Worm (Caenorhabditis elegans) whole organism, L4/young adult: ENCODE data around the gene cbs-1.

Experiments
- W03F9.2 ChIP-seq: fragments of 150-350 bp; optimal IDR thresholded peaks from 2 replicates; lab custom pipeline; 2014; ENCODE audit warnings: missing biosample characterization, missing genetic modification characterization
- dao-5 ChIP-seq: sonication (generic microtip); optimal IDR thresholded peaks from 2 replicates; lab custom pipeline; 2016; ENCODE audit warnings: missing genotype, missing genetic modification characterization, moderate library complexity, missing compliant biosample characterization
- him-1 ChIP-seq: sonication (generic microtip); optimal IDR thresholded peaks from 2 replicates; lab custom pipeline; 2016; ENCODE audit warnings: missing genotype, missing genetic modification reagents, missing genetic modification characterization, missing compliant biosample characterization

ce11 chrX:10074233-10074632, 20.2 kb downstream of the cbs-1 start, which contains the start of gene ZC373.5:
- TF ChIP-seq W03F9.2 (tag; lab: Kevin White, UChicago) (no peak), him-1 (tag; lab: Kevin White, UChicago) (no peak), dao-5 (tag; lab: Kevin White, UChicago) (no peak)
